Fruit fly (Drosophila melanogaster) whole organism, embryonic: ENCODE results near the gene Gr2a.
A peak's percentile ranks its signal among the peaks of the same experiment; 100 is the strongest.

Experiments used
- Abd-B ChIP-seq: fragments of 200-800 bp; sonication (Bioruptor generic); optimal IDR thresholded peaks from 2 replicates; lab custom pipeline; 2018; ENCODE audit warnings: missing biosample characterization, mild to moderate bottlenecking, missing genetic modification characterization, moderate library complexity
- Atf-2 ChIP-seq: fragments of 200-800 bp; sonication (Bioruptor generic); optimal IDR thresholded peaks from 2 replicates; lab custom pipeline; 2016; ENCODE audit warnings: missing biosample characterization, missing genetic modification characterization
- B-H2 ChIP-seq: fragments of 200-800 bp; sonication (Bioruptor generic); optimal IDR thresholded peaks from 2 replicates; lab custom pipeline; 2018; ENCODE audit warnings: missing biosample characterization, mild to moderate bottlenecking, missing genetic modification characterization
- CG10959 ChIP-seq: fragments of 200-800 bp; sonication (Bioruptor generic); IDR thresholded peaks from 2 replicates; pipeline ENCODE4 v1.3.6; 2022; ENCODE audit warnings: missing biosample characterization, missing genetic modification characterization
- CG11085 ChIP-seq: fragments of 200-800 bp; sonication (Bioruptor generic); IDR thresholded peaks from 2 replicates; pipeline ENCODE4 v1.3.6; 2022; ENCODE audit warnings: missing biosample characterization, missing genetic modification characterization
- CG11695 ChIP-seq: fragments of 200-800 bp; sonication (Bioruptor generic); IDR thresholded peaks from 3 replicates; pipeline ENCODE4 v1.3.6; 2022; ENCODE audit warnings: missing biosample characterization, missing genetic modification characterization
- CG13296 ChIP-seq: fragments of 200-800 bp; sonication (Bioruptor generic); optimal IDR thresholded peaks from 3 replicates; lab custom pipeline; 2018; ENCODE audit warnings: missing biosample characterization, mild to moderate bottlenecking, missing genetic modification characterization
- CG14441 ChIP-seq: fragments of 200-800 bp; sonication (Bioruptor generic); IDR thresholded peaks from 2 replicates; pipeline ENCODE4 v1.3.6; 2022; ENCODE audit warnings: missing biosample characterization, missing genetic modification characterization
- CG14860 ChIP-seq: fragments of 200-800 bp; sonication (Bioruptor generic); IDR thresholded peaks from 3 replicates; pipeline ENCODE4 v1.3.6; 2022; ENCODE audit warnings: missing biosample characterization, missing genetic modification characterization; ENCODE audit not compliant: partially characterized antibody
- CG15269 ChIP-seq: fragments of 200-800 bp; sonication (Bioruptor generic); optimal IDR thresholded peaks from 2 replicates; lab custom pipeline; 2018; ENCODE audit warnings: missing biosample characterization, mild to moderate bottlenecking, missing genetic modification characterization, moderate library complexity
- CG1647 ChIP-seq: fragments of 200-800 bp; sonication (Bioruptor generic); optimal IDR thresholded peaks from 3 replicates; lab custom pipeline; 2016; ENCODE audit warnings: missing biosample characterization, missing genetic modification characterization
- CG17829 ChIP-seq: fragments of 200-800 bp; optimal IDR thresholded peaks from 2 replicates; lab custom pipeline; 2019; ENCODE audit warnings: missing biosample characterization, mild to moderate bottlenecking, missing genetic modification characterization, moderate library complexity
- CG18619 ChIP-seq: fragments of 200-800 bp; sonication (Bioruptor generic); optimal IDR thresholded peaks from 3 replicates; lab custom pipeline; 2017; ENCODE audit warnings: missing biosample characterization, mild to moderate bottlenecking, missing genetic modification characterization
- CG30431 ChIP-seq: fragments of 200-800 bp; sonication (Bioruptor generic); optimal IDR thresholded peaks from 2 replicates; lab custom pipeline; 2017; ENCODE audit warnings: missing biosample characterization, missing genetic modification characterization
- CG3847 ChIP-seq: fragments of 200-800 bp; sonication (Bioruptor generic); IDR thresholded peaks from 2 replicates; pipeline ENCODE4 v1.3.6; 2022; ENCODE audit warnings: missing biosample characterization, missing genetic modification characterization
- CG43689 ChIP-seq: fragments of 200-800 bp; sonication (Bioruptor generic); IDR thresholded peaks from 2 replicates; pipeline ENCODE4 v1.3.6; 2022; ENCODE audit warnings: missing biosample characterization, missing genetic modification characterization
- CG6175 ChIP-seq: fragments of 200-800 bp; sonication (Bioruptor generic); IDR thresholded peaks from 3 replicates; pipeline ENCODE4 v1.3.6; 2022; ENCODE audit warnings: missing biosample characterization, missing genetic modification characterization
- CG7839 ChIP-seq: fragments of 200-800 bp; sonication (Bioruptor generic); optimal IDR thresholded peaks from 3 replicates; lab custom pipeline; 2018; ENCODE audit warnings: missing biosample characterization, mild to moderate bottlenecking, missing genetic modification characterization, moderate library complexity
- CG8281 ChIP-seq: fragments of 200-800 bp; sonication (Bioruptor generic); optimal IDR thresholded peaks from 2 replicates; lab custom pipeline; 2018; ENCODE audit warnings: missing biosample characterization, mild to moderate bottlenecking, missing genetic modification characterization, moderate library complexity
- CG9817 ChIP-seq: fragments of 200-800 bp; sonication (Bioruptor generic); optimal IDR thresholded peaks from 2 replicates; lab custom pipeline; 2018; ENCODE audit warnings: missing biosample characterization, mild to moderate bottlenecking, missing genetic modification characterization, moderate library complexity
- CG9932 ChIP-seq: fragments of 200-800 bp; sonication (Bioruptor generic); IDR thresholded peaks from 2 replicates; pipeline ENCODE4 v1.3.6; 2022; ENCODE audit warnings: missing biosample characterization, missing genetic modification characterization
- Dbx ChIP-seq: fragments of 200-800 bp; sonication (Bioruptor generic); IDR thresholded peaks from 3 replicates; pipeline ENCODE4 v1.3.6; 2022; ENCODE audit warnings: missing biosample characterization, missing genetic modification characterization
- Gug ChIP-seq: fragments of 200-800 bp; sonication (Bioruptor generic); IDR thresholded peaks from 4 replicates; pipeline ENCODE4 v1.3.6; 2022; ENCODE audit warnings: missing biosample characterization, missing genetic modification characterization
- Hmr ChIP-seq: fragments of 200-800 bp; sonication (Bioruptor generic); optimal IDR thresholded peaks from 3 replicates; lab custom pipeline; 2017; ENCODE audit warnings: mild to moderate bottlenecking, missing biosample characterization, missing genetic modification reagents, missing genetic modification characterization
- Hr39 ChIP-seq: fragments of >200 bp; optimal IDR thresholded peaks from 2 replicates; lab custom pipeline; 2017
- Lhr ChIP-seq: fragments of 200-800 bp; sonication (Bioruptor generic); optimal IDR thresholded peaks from 3 replicates; lab custom pipeline; 2017; ENCODE audit warnings: mild to moderate bottlenecking, missing biosample characterization, missing genetic modification reagents, missing genetic modification characterization
- Lpt ChIP-seq: fragments of >200 bp; optimal IDR thresholded peaks from 2 replicates; lab custom pipeline; 2018; ENCODE audit warnings: missing biosample characterization, missing genetic modification characterization
- MESR4 ChIP-seq: fragments of 200-800 bp; sonication (Bioruptor generic); optimal IDR thresholded peaks from 2 replicates; lab custom pipeline; 2018; ENCODE audit warnings: missing biosample characterization, mild to moderate bottlenecking, missing genetic modification characterization, moderate library complexity
- Max ChIP-seq: fragments of 200-800 bp; sonication (Bioruptor generic); optimal IDR thresholded peaks from 2 replicates; lab custom pipeline; 2016; ENCODE audit warnings: missing biosample characterization, mild to moderate bottlenecking, missing genetic modification characterization
- NFAT ChIP-seq: fragments of 200-800 bp; sonication (Bioruptor generic); IDR thresholded peaks from 2 replicates; pipeline ENCODE4 v1.3.6; 2022; ENCODE audit warnings: missing biosample characterization, missing genetic modification characterization
- Pdp1 ChIP-seq, 2 experiments: fragments of 200-800 bp; sonication (Bioruptor generic); optimal IDR thresholded peaks; 3 replicates each; lab custom pipeline; 2016; ENCODE audit warnings: missing biosample characterization in 2 of 2, missing genetic modification characterization in 2 of 2, mild to moderate bottlenecking in 1 of 2, moderate library complexity in 1 of 2
- Ptx1 ChIP-seq: fragments of 200-800 bp; sonication (Bioruptor generic); IDR thresholded peaks from 2 replicates; pipeline ENCODE4 v1.3.6; 2022; ENCODE audit warnings: missing biosample characterization, missing genetic modification characterization
- Ssrp ChIP-seq: fragments of 200-800 bp; sonication (Bioruptor generic); optimal IDR thresholded peaks from 2 replicates; lab custom pipeline; 2018; ENCODE audit warnings: missing biosample characterization, mild to moderate bottlenecking, missing genetic modification characterization, moderate library complexity
- TFAM ChIP-seq: fragments of 200-800 bp; sonication (Bioruptor generic); optimal IDR thresholded peaks from 2 replicates; lab custom pipeline; 2017; ENCODE audit warnings: missing biosample characterization, missing genetic modification characterization, inconsistent platforms
- Xrp1 ChIP-seq: fragments of 200-800 bp; sonication (Bioruptor generic); IDR thresholded peaks from 2 replicates; pipeline ENCODE4 v1.3.6; 2022; ENCODE audit warnings: missing biosample characterization, missing genetic modification characterization
- btn ChIP-seq: fragments of 200-800 bp; sonication (Bioruptor generic); optimal IDR thresholded peaks from 2 replicates; lab custom pipeline; 2016; ENCODE audit warnings: missing biosample characterization, missing genetic modification characterization
- chif ChIP-seq, 2 experiments: fragments of 200-800 bp; sonication (Bioruptor generic); optimal IDR thresholded peaks; 3 replicates each; lab custom pipeline; 2016; ENCODE audit warnings: missing biosample characterization in 2 of 2, missing genetic modification characterization in 2 of 2
- crc ChIP-seq: fragments of 200-800 bp; sonication (Bioruptor generic); optimal IDR thresholded peaks from 2 replicates; lab custom pipeline; 2016; ENCODE audit warnings: missing biosample characterization, missing genetic modification characterization
- dan ChIP-seq: fragments of 200-800 bp; sonication (Bioruptor generic); IDR thresholded peaks from 2 replicates; pipeline ENCODE4 v1.3.6; 2022; ENCODE audit warnings: missing biosample characterization, missing genetic modification characterization
- fd96Cb ChIP-seq: fragments of 200-800 bp; sonication (Bioruptor generic); optimal IDR thresholded peaks from 2 replicates; lab custom pipeline; 2018; ENCODE audit warnings: missing biosample characterization, mild to moderate bottlenecking, missing genetic modification characterization, moderate library complexity
- her ChIP-seq: fragments of 200-800 bp; sonication (Bioruptor generic); optimal IDR thresholded peaks from 2 replicates; lab custom pipeline; 2016; ENCODE audit warnings: missing biosample characterization, missing genetic modification characterization
- lab ChIP-seq: fragments of 200-800 bp; sonication (Bioruptor generic); optimal IDR thresholded peaks from 3 replicates; lab custom pipeline; 2017; ENCODE audit warnings: missing biosample characterization, missing genetic modification characterization, mild to moderate bottlenecking, moderate library complexity, missing genetic modification reagents
- lilli ChIP-seq: fragments of 200-800 bp; sonication (Bioruptor generic); optimal IDR thresholded peaks from 3 replicates; lab custom pipeline; 2016; ENCODE audit warnings: missing biosample characterization, missing genetic modification characterization
- mld ChIP-seq: fragments of 200-800 bp; sonication (Bioruptor generic); IDR thresholded peaks from 3 replicates; pipeline ENCODE4 v1.3.6; 2022; ENCODE audit warnings: missing biosample characterization, missing genetic modification characterization; ENCODE audit not compliant: partially characterized antibody
- repo ChIP-seq: fragments of 200-800 bp; sonication (Bioruptor generic); optimal IDR thresholded peaks from 2 replicates; lab custom pipeline; 2016; ENCODE audit warnings: missing biosample characterization, missing genetic modification characterization
- sisA ChIP-seq: fragments of 200-800 bp; sonication (Bioruptor generic); IDR thresholded peaks from 2 replicates; pipeline ENCODE4 v1.3.6; 2022; ENCODE audit warnings: missing biosample characterization, missing genetic modification characterization
- twi ChIP-seq: fragments of 200-800 bp; optimal IDR thresholded peaks from 2 replicates; lab custom pipeline; 2019; ENCODE audit warnings: missing biosample characterization, mild to moderate bottlenecking, missing genetic modification characterization, moderate library complexity
- unpg ChIP-seq: fragments of 200-800 bp; sonication (Bioruptor generic); optimal IDR thresholded peaks from 3 replicates; lab custom pipeline; 2018; ENCODE audit warnings: missing biosample characterization, mild to moderate bottlenecking, missing genetic modification characterization, moderate library complexity
- zfh2 ChIP-seq: fragments of 200-800 bp; sonication (Bioruptor generic); optimal IDR thresholded peaks from 2 replicates; lab custom pipeline; 2016; ENCODE audit warnings: missing biosample characterization, missing genetic modification characterization

Gene Gr2a

DNA sequence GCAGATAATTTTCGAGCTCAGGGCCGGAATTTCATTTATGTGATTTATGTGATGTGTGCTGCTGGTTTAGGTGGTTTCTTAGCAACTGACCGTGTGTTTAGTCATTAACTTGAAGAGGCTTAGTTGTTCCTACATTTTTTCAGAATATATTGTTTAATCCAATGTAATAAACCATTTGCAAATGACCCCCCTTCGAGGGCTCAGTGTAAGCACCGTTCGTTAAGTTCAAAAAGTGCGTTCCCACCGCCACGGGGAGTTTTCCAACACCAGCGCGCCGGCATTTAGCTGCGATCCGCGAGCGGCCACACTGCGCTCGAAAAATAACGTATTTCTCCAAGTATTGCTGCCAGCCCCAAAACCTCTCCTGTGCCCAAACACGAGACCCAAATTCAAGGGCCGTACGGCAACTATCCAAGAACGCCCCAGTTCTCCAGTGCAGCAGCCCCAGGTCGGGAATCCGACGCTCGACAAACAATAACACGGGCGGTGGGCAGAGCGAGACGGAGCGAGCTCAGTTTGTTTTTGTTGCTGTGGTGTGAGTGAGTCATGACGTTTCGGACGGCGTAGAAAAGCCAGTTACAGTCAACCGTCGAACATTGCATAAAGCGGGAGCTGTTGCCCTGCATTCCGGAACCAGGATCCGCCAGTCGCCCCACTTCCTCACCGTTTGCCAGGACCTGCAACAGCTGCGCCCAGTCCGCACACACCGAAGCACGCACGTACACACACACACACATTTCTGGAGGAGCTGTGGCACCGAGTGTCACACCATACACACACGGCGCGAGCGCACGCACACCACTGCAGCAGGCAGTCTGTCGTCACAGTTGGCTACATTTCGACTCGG lies 26.3 kb downstream of the Gr2a start, which contains the start of gene rush (continued):
- TF ChIP-seq CG18619 (GFP tag; lab: Kevin White, UChicago) = peak; percentile 16
- TF ChIP-seq Gug (GFP tag; lab: Robert Waterston, UW) = peak; percentile 55; the same call in 3 of the 4 replicates
- peak; percentile 27 for TF ChIP-seq CG15269
- no peak for TF ChIP-seq Abd-B (GFP tag; lab: Kevin White, UChicago)
- no peak for TF ChIP-seq TFAM (GFP tag; lab: Kevin White, UChicago)
- peak; percentile 68 for TF ChIP-seq CG3847 (GFP tag; lab: Robert Waterston, UW)
- TF ChIP-seq crc = no peak
- TF ChIP-seq zfh2 (GFP tag; lab: Kevin White, UChicago) = peak; percentile 63
- TF ChIP-seq sisA (GFP tag; lab: Robert Waterston, UW) = peak; percentile 14; the same call in 1 of the 2 replicates
- peak; percentile 53; the same call in 1 of the 2 replicates for TF ChIP-seq NFAT
- TF ChIP-seq MESR4 (GFP tag; lab: Kevin White, UChicago) = peak; percentile 97
- TF ChIP-seq Max (GFP tag; lab: Kevin White, UChicago) = peak; percentile 6
- no peak for TF ChIP-seq CG1647 (GFP tag; lab: Kevin White, UChicago)
- TF ChIP-seq Atf-2 (GFP tag; lab: Kevin White, UChicago) = no peak
- no peak for TF ChIP-seq repo (GFP tag; lab: Kevin White, UChicago)
- TF ChIP-seq CG7839 (tag; lab: Kevin White, UChicago) = peak; percentile 0
- no peak for TF ChIP-seq CG10959 (GFP tag; lab: Robert Waterston, UW)
- no peak for TF ChIP-seq dan
- peak; percentile 56 for TF ChIP-seq Hmr (GFP tag; lab: Kevin White, UChicago)
- TF ChIP-seq B-H2 = peak; percentile 2
- peak; percentile 63 for TF ChIP-seq lilli
- TF ChIP-seq CG14860 (GFP tag; lab: Robert Waterston, UW) = 0 out of 3 replicates have a peak, but pooled peaks have one; percentile 38
- peak; percentile 38; the same call in 1 of the 2 replicates for TF ChIP-seq Xrp1 (GFP tag; lab: Robert Waterston, UW)
- TF ChIP-seq Dbx (GFP tag; lab: Robert Waterston, UW) = no peak; the same call in 2 of the 3 replicates
- TF ChIP-seq Ssrp = no peak
- TF ChIP-seq unpg (GFP tag; lab: Kevin White, UChicago) = peak; percentile 11
- TF ChIP-seq Hr39 = no peak
- TF ChIP-seq CG9932 (GFP tag; lab: Robert Waterston, UW) = peak; percentile 61
- peak; percentile 23; the same call in 1 of the 2 replicates for TF ChIP-seq Ptx1 (GFP tag; lab: Robert Waterston, UW)
- TF ChIP-seq btn (GFP tag; lab: Kevin White, UChicago) = no peak
- TF ChIP-seq Pdp1 (GFP tag; optimal IDR thresholded peaks at IDR 0.05; lab: Kevin White, UChicago) = peak in 1 of 2 experiments; percentile 36
- no peak for TF ChIP-seq fd96Cb (tag; lab: Kevin White, UChicago)
- TF ChIP-seq lab (GFP tag; lab: Kevin White, UChicago) = peak; percentile 48
- TF ChIP-seq her = peak; percentile 46
- TF ChIP-seq CG9817 = peak; percentile 35
- no peak for TF ChIP-seq CG43689 (GFP tag; lab: Robert Waterston, UW)
- peak; percentile 6 for TF ChIP-seq CG13296 (GFP tag; lab: Kevin White, UChicago)
- TF ChIP-seq CG11695 (GFP tag; lab: Robert Waterston, UW) = no peak
- TF ChIP-seq Lhr (GFP tag; lab: Kevin White, UChicago) = peak; percentile 10
- TF ChIP-seq CG6175 (GFP tag; lab: Robert Waterston, UW) = 0 out of 3 replicates have a peak, but pooled peaks have one; percentile 10
- peak; percentile 49 for TF ChIP-seq CG17829 (tag; lab: Kevin White, UChicago)
- no peak for TF ChIP-seq twi (tag; lab: Kevin White, UChicago)
- peak in 1 of 2 experiments; percentile 4 for TF ChIP-seq chif (GFP tag; optimal IDR thresholded peaks at IDR 0.05; lab: Kevin White, UChicago)
- no peak for TF ChIP-seq CG11085 (GFP tag; lab: Robert Waterston, UW)
- no peak for TF ChIP-seq Lpt
- no peak for TF ChIP-seq CG30431 (GFP tag; lab: Kevin White, UChicago)
- TF ChIP-seq CG14441 (GFP tag; lab: Robert Waterston, UW) = peak; percentile 29; the same call in 1 of the 2 replicates
- no peak for TF ChIP-seq CG8281 (tag; lab: Kevin White, UChicago)
- no peak for TF ChIP-seq mld (GFP tag; lab: Robert Waterston, UW)
